Fruit fly (Drosophila melanogaster): Measurements from ENCODE around the gene ArgRS.

ArgRS gene

dm6 chrX:15816127-15816526 is 27.8 kb downstream of the ArgRS start:
- TF ChIP-seq Hr38 (GFP tag; optimal IDR thresholded peaks at IDR 0.05), result no peak
- TF ChIP-seq Eip78C (GFP tag), result peak; percentile 19

dm6 chrX:15814485-15814884 is 29.5 kb downstream of the ArgRS start:
- TF ChIP-seq topi (GFP tag; optimal IDR thresholded peaks at IDR 0.05), result no peak
- no peak for TF ChIP-seq CG11762 (GFP tag; optimal IDR thresholded peaks at IDR 0.05; ENCODE audit: insufficient read depth)
- no peak for TF ChIP-seq Hr38 (GFP tag; optimal IDR thresholded peaks at IDR 0.05)
- no peak for TF ChIP-seq CG6808 (GFP tag; optimal IDR thresholded peaks at IDR 0.05)
- TF ChIP-seq CG9139 (GFP tag; optimal IDR thresholded peaks at IDR 0.05), result no peak
- TF ChIP-seq pdm3 (GFP tag; optimal IDR thresholded peaks at IDR 0.05), result no peak
- no peak for TF ChIP-seq achi (GFP tag; optimal IDR thresholded peaks at IDR 0.05)
- no peak for TF ChIP-seq CG3032 (tag; optimal IDR thresholded peaks at IDR 0.05)
- no peak for TF ChIP-seq Hr4 (GFP tag; optimal IDR thresholded peaks at IDR 0.05)
- TF ChIP-seq CG15336 (GFP tag; IDR thresholded peaks at IDR 0.05), result no peak
- no peak for TF ChIP-seq CG31627 (GFP tag; optimal IDR thresholded peaks at IDR 0.05)
- no peak for TF ChIP-seq Met (GFP tag; optimal IDR thresholded peaks at IDR 0.05)
- TF ChIP-seq dsx (GFP tag; optimal IDR thresholded peaks at IDR 0.05; ENCODE audit: poor library complexity, severe bottlenecking), result no peak
- no peak for TF ChIP-seq esn (GFP tag; optimal IDR thresholded peaks at IDR 0.05)
- TF ChIP-seq Ets96B (tag; optimal IDR thresholded peaks at IDR 0.05), result no peak
- TF ChIP-seq lz (GFP tag; optimal IDR thresholded peaks at IDR 0.05), result no peak
- TF ChIP-seq cyc (GFP tag; optimal IDR thresholded peaks at IDR 0.05), result no peak
- no peak for TF ChIP-seq Eip75B (GFP tag; optimal IDR thresholded peaks at IDR 0.05)
- TF ChIP-seq fd85E (GFP tag; optimal IDR thresholded peaks at IDR 0.05), result no peak

- TF ChIP-seq CG6854 (GFP tag; optimal IDR thresholded peaks at IDR 0.05) (peak; percentile 25), Eip75B (GFP tag; optimal IDR thresholded peaks at IDR 0.05) (no peak), CG3919 (GFP tag; optimal IDR thresholded peaks at IDR 0.05) (no peak), dsx (GFP tag; optimal IDR thresholded peaks at IDR 0.05; ENCODE audit: poor library complexity, severe bottlenecking) (peak; percentile 3), CG6276 (GFP tag; optimal IDR thresholded peaks at IDR 0.05) (no peak), CG1621 (tag; optimal IDR thresholded peaks at IDR 0.05) (peak; percentile 61), CG16779 (tag; optimal IDR thresholded peaks at IDR 0.05) (no peak), fkh (GFP tag; optimal IDR thresholded peaks at IDR 0.05) (peak; percentile 16), Ets96B (tag; optimal IDR thresholded peaks at IDR 0.05) (no peak), Sox102F (GFP tag; optimal IDR thresholded peaks at IDR 0.05) (peak; percentile 8)
Measured at dm6 chrX:15813224-15813623, 30.7 kb downstream of the ArgRS start.

dm6 chrX:15812615-15812995 is 31.3 kb downstream of the ArgRS start:
- no peak for TF ChIP-seq CG7368 (GFP tag; optimal IDR thresholded peaks at IDR 0.05)
- no peak for TF ChIP-seq Sox14 (GFP tag; optimal IDR thresholded peaks at IDR 0.05)
- no peak for TF ChIP-seq CG3032 (tag; optimal IDR thresholded peaks at IDR 0.05)
- TF ChIP-seq salr (GFP tag; optimal IDR thresholded peaks at IDR 0.05), result peak in 1 of 2 experiments; percentile 10
- TF ChIP-seq ss (GFP tag; optimal IDR thresholded peaks at IDR 0.05), result no peak
- no peak for TF ChIP-seq esn (GFP tag; optimal IDR thresholded peaks at IDR 0.05)
- TF ChIP-seq Eip75B (GFP tag; optimal IDR thresholded peaks at IDR 0.05), result no peak

- TF ChIP-seq CG9139 (GFP tag; optimal IDR thresholded peaks at IDR 0.05), result peak; percentile 1
- TF ChIP-seq eg (GFP tag; IDR thresholded peaks at IDR 0.05), result peak; percentile 48
- TF ChIP-seq Lpt (GFP tag; optimal IDR thresholded peaks at IDR 0.05), result peak; percentile 56
- no peak for TF ChIP-seq dac (GFP tag; optimal IDR thresholded peaks at IDR 0.05)
- TF ChIP-seq fd59A (GFP tag; optimal IDR thresholded peaks at IDR 0.05), result no peak
- TF ChIP-seq CG10631 (GFP tag; optimal IDR thresholded peaks at IDR 0.05), result no peak
- peak; percentile 12 for TF ChIP-seq lz (GFP tag; optimal IDR thresholded peaks at IDR 0.05)
- no peak for TF ChIP-seq CG6276 (GFP tag; optimal IDR thresholded peaks at IDR 0.05)
- TF ChIP-seq Met (GFP tag; optimal IDR thresholded peaks at IDR 0.05), result peak; percentile 29
- peak; percentile 65 for TF ChIP-seq Sox14 (GFP tag; optimal IDR thresholded peaks at IDR 0.05)
- no peak for TF ChIP-seq CG3919 (GFP tag; optimal IDR thresholded peaks at IDR 0.05)
- peak; percentile 62 for TF ChIP-seq CG6163 (GFP tag; IDR thresholded peaks at IDR 0.05)
- peak; percentile 54 for TF ChIP-seq vri (GFP tag; optimal IDR thresholded peaks at IDR 0.05)
- TF ChIP-seq Eip78C (GFP tag), result peak; percentile 65
- TF ChIP-seq CG6854 (GFP tag; optimal IDR thresholded peaks at IDR 0.05), result peak; percentile 56
- TF ChIP-seq salr (GFP tag; optimal IDR thresholded peaks at IDR 0.05), result no peak
- TF ChIP-seq CG31627 (GFP tag; optimal IDR thresholded peaks at IDR 0.05), result no peak
- peak; percentile 2 to 11 for TF ChIP-seq ss (GFP tag; optimal IDR thresholded peaks at IDR 0.05)
- TF ChIP-seq svp (GFP tag), result peak; percentile 44
- peak; percentile 66; the same call in 1 of the 2 replicates for TF ChIP-seq CG15336 (GFP tag; IDR thresholded peaks at IDR 0.05)
- TF ChIP-seq Sox102F (GFP tag; optimal IDR thresholded peaks at IDR 0.05), result peak; percentile 33
- TF ChIP-seq OdsH (GFP tag; optimal IDR thresholded peaks at IDR 0.05), result peak; percentile 3
- TF ChIP-seq fd85E (GFP tag; optimal IDR thresholded peaks at IDR 0.05), result peak; percentile 35
Measured at dm6 chrX:15811666-15812614, 32.0 kb downstream of the ArgRS start.
